Worm (Caenorhabditis elegans): Measurements from ENCODE around the gene wdr-37.

wdr-37 gene

DNA sequence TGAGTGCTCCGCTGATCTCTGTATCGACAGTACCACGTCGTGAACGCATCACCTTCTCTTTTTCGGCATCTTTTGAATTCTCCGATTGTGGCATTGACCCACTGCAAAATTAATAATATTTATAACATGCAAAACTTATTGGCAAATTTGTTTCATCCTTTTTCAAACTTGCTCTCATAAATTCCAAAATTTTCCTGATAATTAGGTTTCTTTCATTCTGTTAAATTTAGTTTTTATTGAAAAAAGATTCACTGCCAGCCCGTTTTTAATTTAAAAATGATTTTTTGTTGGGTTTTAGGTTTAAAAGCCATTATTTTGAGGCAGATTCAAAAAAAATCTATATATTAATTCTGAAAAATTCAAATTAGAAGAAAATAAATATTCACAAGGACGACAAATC is at the start of gene wdr-37:
TSS of gene wdr-37 (minus strand) at position 101 of the 400 bp plus-strand sequence.
- no peak for TF ChIP-seq unc-62 (GFP tag; optimal IDR thresholded peaks at IDR 0.05)

- no peak for TF ChIP-seq unc-62 (GFP tag; optimal IDR thresholded peaks at IDR 0.05)
Measured at ce11 chrIII:5642692-5643091, 42.8 kb upstream of the wdr-37 start.

DNA sequence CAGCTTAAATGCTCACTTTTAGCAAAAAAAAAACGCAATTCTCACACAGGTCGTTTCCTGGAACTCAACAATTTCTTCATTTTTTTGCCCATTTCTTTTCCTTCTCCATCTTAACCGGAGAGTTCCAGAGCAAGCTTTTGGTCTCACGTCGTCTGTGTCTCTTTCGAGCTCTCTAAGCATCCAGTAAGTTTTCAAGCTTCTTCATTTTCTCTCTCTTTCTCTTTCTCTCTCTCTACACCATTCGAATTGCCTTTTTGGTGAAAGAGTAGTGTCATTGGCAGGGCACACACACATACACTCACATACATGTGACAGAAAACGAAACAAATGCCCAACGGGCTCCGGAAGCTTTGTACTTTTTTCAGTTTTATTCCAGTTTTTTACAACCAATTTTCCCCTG is 40.0 kb upstream of the wdr-37 start:
- TF ChIP-seq unc-62 (GFP tag; optimal IDR thresholded peaks at IDR 0.05) = no peak

DNA sequence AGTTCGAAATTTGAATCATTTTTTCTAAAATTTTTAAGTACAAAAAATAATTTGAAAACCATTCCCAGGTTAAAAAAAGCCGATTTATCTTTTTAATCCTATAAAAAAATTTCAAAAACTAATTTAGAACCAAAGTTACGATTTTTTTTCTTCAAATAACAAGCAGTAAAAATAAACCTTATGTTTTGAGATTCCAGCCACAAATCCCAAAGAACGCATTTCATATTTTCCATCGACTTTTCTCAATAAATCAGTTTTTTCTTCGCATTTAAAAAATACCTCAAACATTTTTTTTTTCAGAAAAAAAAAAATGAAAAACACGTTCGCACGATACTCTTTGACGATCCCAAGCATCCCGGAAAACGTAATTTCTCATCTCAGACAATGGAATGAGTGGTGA is 35.3 kb upstream of the wdr-37 start, which contains the start of gene ckk-1:
TSS of gene ckk-1 (plus strand) at position 301 of the 400 bp plus-strand sequence.
- no peak for TF ChIP-seq unc-62 (GFP tag; optimal IDR thresholded peaks at IDR 0.05)

ce11 chrIII:5634509-5634908 is 34.7 kb upstream of the wdr-37 start:
- no peak for TF ChIP-seq unc-62 (GFP tag; optimal IDR thresholded peaks at IDR 0.05)

- no peak for TF ChIP-seq unc-62 (GFP tag; optimal IDR thresholded peaks at IDR 0.05)
Measured at ce11 chrIII:5632426-5632976, 32.6 kb upstream of the wdr-37 start.

- TF ChIP-seq unc-62 (GFP tag; optimal IDR thresholded peaks at IDR 0.05) = no peak
Measured at ce11 chrIII:5630350-5630749, 30.5 kb upstream of the wdr-37 start.

DNA sequence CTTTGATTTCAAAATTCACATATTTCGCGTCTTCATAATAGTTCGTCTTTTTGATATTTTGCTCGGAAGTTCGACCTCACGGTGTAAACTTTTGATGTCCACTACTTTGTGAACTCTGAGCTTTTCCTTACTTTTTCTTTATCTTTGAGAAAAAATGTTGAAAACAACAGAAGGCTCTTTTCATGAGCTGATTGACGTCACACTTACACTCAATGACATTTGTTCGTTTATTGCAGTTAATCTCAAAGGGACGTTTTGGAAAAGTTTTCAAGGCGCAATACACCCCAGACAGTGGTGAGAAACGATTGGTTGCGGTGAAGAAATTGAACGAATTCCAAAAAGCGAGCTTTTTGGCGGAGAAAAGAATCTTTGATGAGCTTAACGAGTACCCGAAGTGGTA is 29.4 kb upstream of the wdr-37 start:
- no peak for TF ChIP-seq unc-62 (GFP tag; optimal IDR thresholded peaks at IDR 0.05)

DNA sequence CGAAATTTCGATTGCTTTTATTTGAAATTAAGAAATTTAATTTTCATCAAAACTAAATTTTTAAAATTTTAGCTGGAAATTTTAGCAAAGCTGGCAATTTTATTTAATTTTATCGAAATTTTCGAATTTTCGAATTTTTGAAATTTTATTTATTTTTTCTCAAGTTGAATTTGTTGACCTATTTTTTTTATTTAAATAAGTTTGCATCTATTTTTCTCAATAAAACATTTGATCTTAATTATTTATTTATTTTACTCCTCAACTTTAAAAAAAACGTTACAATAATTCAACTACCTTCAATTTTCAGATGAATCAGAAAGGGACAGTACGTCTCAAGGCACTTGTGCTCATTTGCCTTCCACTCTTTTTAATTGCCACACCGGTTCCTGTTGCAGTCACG is 25.0 kb upstream of the wdr-37 start, which contains the start of gene daf-4:
TSS of gene daf-4 (plus strand) at position 301 of the 400 bp plus-strand sequence.
- no peak for TF ChIP-seq unc-62 (GFP tag; optimal IDR thresholded peaks at IDR 0.05)

- no peak for TF ChIP-seq unc-62 (GFP tag; optimal IDR thresholded peaks at IDR 0.05)
Measured at ce11 chrIII:5623418-5623817, 23.6 kb upstream of the wdr-37 start.

- no peak for TF ChIP-seq unc-62 (GFP tag; optimal IDR thresholded peaks at IDR 0.05)
Measured at ce11 chrIII:5622232-5623009, 22.6 kb upstream of the wdr-37 start.

- TF ChIP-seq unc-62 (GFP tag; optimal IDR thresholded peaks at IDR 0.05) = no peak
Measured at ce11 chrIII:5621236-5621635, 21.4 kb upstream of the wdr-37 start.

- no peak for TF ChIP-seq unc-62 (GFP tag; optimal IDR thresholded peaks at IDR 0.05)
Measured at ce11 chrIII:5620186-5620585, 20.3 kb upstream of the wdr-37 start.

DNA sequence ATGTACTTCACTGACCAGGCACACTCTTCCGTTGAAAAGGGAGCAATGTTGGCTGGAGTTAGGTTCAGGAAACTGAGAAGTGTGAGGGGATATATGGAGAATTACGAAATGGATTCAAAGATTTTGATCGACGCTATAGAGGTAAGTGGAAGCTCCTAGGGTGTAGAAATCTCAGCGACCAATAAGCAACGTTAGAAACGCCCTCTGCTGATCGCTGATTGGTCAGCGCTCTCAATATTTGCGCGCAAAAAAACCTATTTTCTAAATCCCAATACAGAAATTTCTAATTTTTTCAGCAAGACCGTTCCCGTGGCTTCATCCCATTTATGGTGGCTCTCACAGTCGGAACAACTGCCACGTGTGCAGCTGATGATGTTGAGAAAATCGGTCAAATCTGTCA is 15.8 kb upstream of the wdr-37 start:
- no peak for TF ChIP-seq unc-62 (GFP tag; optimal IDR thresholded peaks at IDR 0.05)

DNA sequence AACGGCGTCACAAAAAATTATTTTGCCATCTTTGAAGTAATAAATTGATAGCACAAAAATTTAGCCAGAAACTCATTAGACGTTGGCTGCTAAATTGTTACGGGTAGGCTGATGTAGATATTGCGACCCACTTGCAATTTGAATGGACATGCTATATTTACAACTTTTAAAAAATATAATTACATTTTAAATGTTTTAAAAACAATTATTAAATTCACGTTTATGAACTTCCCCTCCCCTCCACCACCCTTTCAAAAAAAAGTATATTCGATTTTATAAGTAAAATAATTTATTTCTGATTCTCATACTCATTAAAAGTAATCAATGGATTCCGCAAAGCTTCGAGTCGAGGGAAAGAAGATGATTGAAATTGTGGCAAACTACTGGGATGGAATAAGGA is 14.8 kb upstream of the wdr-37 start, which contains the start of gene basl-1:
TSS of gene basl-1 (plus strand) at position 301 of the 400 bp plus-strand sequence.
- no peak for TF ChIP-seq unc-62 (GFP tag; optimal IDR thresholded peaks at IDR 0.05)

DNA sequence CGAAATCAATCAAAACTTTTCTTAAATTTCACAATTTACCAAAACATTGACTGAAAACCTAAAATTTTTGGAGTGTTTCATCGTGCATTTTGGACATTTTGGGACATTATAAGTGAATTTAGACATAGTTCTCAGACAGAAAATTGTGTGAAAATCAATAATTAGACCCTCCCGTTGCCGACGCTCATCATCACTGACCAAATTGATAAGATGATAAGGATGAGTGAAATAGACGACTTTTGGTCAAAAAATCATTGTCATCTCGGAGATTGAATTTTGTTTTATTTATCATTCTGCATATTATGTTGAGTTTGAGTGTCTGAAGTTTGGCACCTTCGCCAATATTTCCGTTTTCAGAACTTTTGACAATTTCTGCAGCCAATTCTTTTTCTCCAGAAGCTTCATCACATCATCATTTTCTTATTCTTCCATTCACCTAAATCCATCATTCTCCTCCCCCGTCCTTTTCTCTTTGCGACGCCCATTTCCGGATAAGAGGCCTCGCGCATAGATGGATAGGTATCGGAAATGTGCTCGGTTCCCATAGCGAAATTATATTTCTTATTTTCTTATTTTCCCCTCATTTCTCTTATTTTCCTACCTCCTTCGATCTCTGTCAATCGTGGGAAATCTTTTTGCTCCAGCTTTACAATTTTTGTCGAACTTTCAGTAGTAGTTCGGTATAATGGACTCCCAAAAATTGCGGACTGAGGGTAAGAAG is 11.9 kb upstream of the wdr-37 start, which contains the start of gene bas-1:
TSS of gene bas-1 (plus strand) at position 671 of the 721 bp plus-strand sequence.
- TF ChIP-seq unc-62 (GFP tag; optimal IDR thresholded peaks at IDR 0.05) = no peak
